Fruit fly (Drosophila melanogaster) whole organism, wandering third instar larva: Measurements from ENCODE around the gene CG17746.

Experiments
- Abd-B ChIP-seq: fragments of >200 bp; optimal IDR thresholded peaks from 2 replicates; lab custom pipeline; 2017; ENCODE audit warnings: missing biosample characterization, missing genetic modification characterization
- CG32264 ChIP-seq: fragments of 200-800 bp; sonication (Bioruptor generic); optimal IDR thresholded peaks from 2 replicates; lab custom pipeline; 2016; ENCODE audit warnings: missing biosample characterization, missing genetic modification characterization
- CG9705 ChIP-seq: fragments of 200-800 bp; sonication (Bioruptor generic); optimal IDR thresholded peaks from 2 replicates; lab custom pipeline; 2018; ENCODE audit warnings: missing biosample characterization, mild to moderate bottlenecking, missing genetic modification characterization
- CrebA ChIP-seq: fragments of 200-800 bp; sonication (Bioruptor generic); optimal IDR thresholded peaks from 2 replicates; lab custom pipeline; 2016; ENCODE audit warnings: missing biosample characterization, mild to moderate bottlenecking, missing genetic modification characterization, borderline replicate concordance
- Dfd ChIP-seq: fragments of >200 bp; optimal IDR thresholded peaks from 2 replicates; lab custom pipeline; 2017; ENCODE audit warnings: missing biosample characterization, missing genetic modification characterization
- Dif ChIP-seq: fragments of 200-275, 200-300 bp; sonication (Bioruptor generic); optimal IDR thresholded peaks from 2 replicates; lab custom pipeline; 2018; ENCODE audit warnings: missing biosample characterization, missing genetic modification characterization; ENCODE audit not compliant: partially characterized antibody
- GATAd ChIP-seq: sonication (Bioruptor generic); optimal IDR thresholded peaks from 2 replicates; lab custom pipeline; 2016; ENCODE audit warnings: missing biosample characterization, missing genetic modification characterization
- HLH106 ChIP-seq: fragments of 200-800 bp; optimal IDR thresholded peaks from 3 replicates; lab custom pipeline; 2019; ENCODE audit warnings: missing biosample characterization, mild to moderate bottlenecking, missing genetic modification characterization, moderate library complexity
- Hnf4 ChIP-seq: fragments of 200-800 bp; sonication (Bioruptor generic); optimal IDR thresholded peaks from 2 replicates; lab custom pipeline; 2016; ENCODE audit warnings: missing biosample characterization, mild to moderate bottlenecking, missing genetic modification characterization
- Hr78 ChIP-seq: fragments of >200 bp; optimal IDR thresholded peaks from 2 replicates; lab custom pipeline; 2017; ENCODE audit warnings: missing biosample characterization, missing genetic modification characterization
- Hr83 ChIP-seq: fragments of 200-300 bp; sonication (Bioruptor generic); optimal IDR thresholded peaks from 2 replicates; lab custom pipeline; 2016; ENCODE audit warnings: missing biosample characterization, mild to moderate bottlenecking, missing genetic modification characterization, moderate library complexity; ENCODE audit not compliant: poor library complexity, severe bottlenecking
- Jra ChIP-seq: sonication (Bioruptor generic); optimal IDR thresholded peaks from 2 replicates; lab custom pipeline; 2016; ENCODE audit warnings: missing biosample characterization, missing genetic modification characterization
- Mio ChIP-seq: sonication (Bioruptor generic); optimal IDR thresholded peaks from 2 replicates; lab custom pipeline; 2016; ENCODE audit warnings: missing biosample characterization, missing genetic modification characterization
- Myc ChIP-seq: fragments of >200 bp; optimal IDR thresholded peaks from 2 replicates; lab custom pipeline; 2017
- N ChIP-seq: fragments of >200 bp; optimal IDR thresholded peaks from 2 replicates; lab custom pipeline; 2018; ENCODE audit warnings: missing biosample characterization, missing external identifiers, missing genetic modification characterization
- OdsH ChIP-seq: fragments of 200-800 bp; sonication (Bioruptor generic); optimal IDR thresholded peaks from 2 replicates; lab custom pipeline; 2016; ENCODE audit warnings: missing biosample characterization, mild to moderate bottlenecking, missing genetic modification characterization
- Rel ChIP-seq, 2 experiments: fragments of 200-800 bp; sonication (Bioruptor generic) in 1 of 2; optimal IDR thresholded peaks; 2 replicates in 1 of 2; 3 replicates in 1 of 2; lab custom pipeline; 2016 to 2019; ENCODE audit warnings: mild to moderate bottlenecking in 2 of 2, missing biosample characterization in 2 of 2, missing genetic modification characterization in 2 of 2, moderate library complexity in 1 of 2
- Sp1 ChIP-seq: fragments of 200-800 bp; sonication (Bioruptor generic); optimal IDR thresholded peaks from 3 replicates; lab custom pipeline; 2019; ENCODE audit warnings: missing biosample characterization, mild to moderate bottlenecking, missing genetic modification characterization, moderate library complexity
- Vsx2 ChIP-seq: fragments of 200-300, 225-300 bp; sonication (Bioruptor generic); optimal IDR thresholded peaks from 2 replicates; lab custom pipeline; 2018; ENCODE audit warnings: missing biosample characterization, missing genetic modification characterization; ENCODE audit not compliant: partially characterized antibody
- br ChIP-seq: fragments of 200-800 bp; sonication (Bioruptor generic); optimal IDR thresholded peaks from 2 replicates; lab custom pipeline; 2016; ENCODE audit warnings: missing biosample characterization, missing genetic modification characterization
- brk ChIP-seq: fragments of 200-800 bp; sonication (Bioruptor generic); optimal IDR thresholded peaks from 2 replicates; lab custom pipeline; 2016; ENCODE audit warnings: missing biosample characterization, mild to moderate bottlenecking, missing genetic modification characterization
- dl ChIP-seq, 2 experiments: fragments of 175-275, 200-275 bp in 1 of 2; fragments of 200-275 bp in 1 of 2; sonication (Bioruptor generic); optimal IDR thresholded peaks; lab custom pipeline; 2018; ENCODE audit warnings: mild to moderate bottlenecking in 2 of 2, missing biosample characterization in 2 of 2, missing genetic modification characterization in 2 of 2, moderate library complexity in 2 of 2; ENCODE audit not compliant: partially characterized antibody in 2 of 2, insufficient read depth in 1 of 2
- dmrt93B ChIP-seq: fragments of 200-800 bp; sonication (Bioruptor generic); optimal IDR thresholded peaks from 2 replicates; lab custom pipeline; 2018; ENCODE audit warnings: missing biosample characterization, mild to moderate bottlenecking, missing genetic modification characterization
- dsf ChIP-seq: sonication (Bioruptor generic); optimal IDR thresholded peaks from 2 replicates; lab custom pipeline; 2016; ENCODE audit warnings: missing biosample characterization, missing genetic modification characterization, borderline replicate concordance
- ey ChIP-seq: fragments of 200-800 bp; sonication (Bioruptor generic); optimal IDR thresholded peaks from 2 replicates; lab custom pipeline; 2016; ENCODE audit warnings: missing biosample characterization, missing genetic modification characterization
- foxo ChIP-seq, 2 experiments: fragments of 200-800 bp; sonication (Bioruptor generic); optimal IDR thresholded peaks; 2 replicates in 1 of 2; 3 replicates in 1 of 2; lab custom pipeline; 2016 to 2017; ENCODE audit warnings: missing biosample characterization in 2 of 2, missing genetic modification characterization in 2 of 2
- fru ChIP-seq: fragments of 200-800 bp; sonication (Bioruptor generic); optimal IDR thresholded peaks from 3 replicates; lab custom pipeline; 2016; ENCODE audit warnings: missing biosample characterization, mild to moderate bottlenecking, missing genetic modification characterization
- h ChIP-seq: fragments of 200-800 bp; sonication (Bioruptor generic); optimal IDR thresholded peaks from 3 replicates; lab custom pipeline; 2016; ENCODE audit warnings: missing biosample characterization, mild to moderate bottlenecking, missing genetic modification characterization
- jim ChIP-seq: fragments of 175-275, 200-325 bp; sonication (Bioruptor generic); optimal IDR thresholded peaks from 2 replicates; lab custom pipeline; 2016; ENCODE audit warnings: missing biosample characterization, mild to moderate bottlenecking, missing genetic modification characterization
- lola ChIP-seq: fragments of >200 bp; optimal IDR thresholded peaks from 2 replicates; lab custom pipeline; 2017; ENCODE audit warnings: missing biosample characterization, missing genetic modification characterization
- pan ChIP-seq: fragments of >200 bp; optimal IDR thresholded peaks from 2 replicates; lab custom pipeline; 2017
- psq ChIP-seq: fragments of 200-800 bp; sonication (Bioruptor generic); optimal IDR thresholded peaks from 3 replicates; lab custom pipeline; 2017; ENCODE audit warnings: missing biosample characterization, mild to moderate bottlenecking, missing genetic modification characterization, moderate library complexity
- rgr ChIP-seq: fragments of 200-800 bp; sonication (Bioruptor generic); optimal IDR thresholded peaks from 3 replicates; lab custom pipeline; 2016; ENCODE audit warnings: missing biosample characterization, mild to moderate bottlenecking, missing genetic modification characterization
- sage ChIP-seq: fragments of 200-800 bp; sonication (Bioruptor generic); optimal IDR thresholded peaks from 2 replicates; lab custom pipeline; 2016; ENCODE audit warnings: missing biosample characterization, mild to moderate bottlenecking, missing genetic modification characterization
- sv ChIP-seq: fragments of 200-800 bp; sonication (Bioruptor generic); optimal IDR thresholded peaks from 3 replicates; lab custom pipeline; 2016; ENCODE audit warnings: missing biosample characterization, missing genetic modification characterization
- tai ChIP-seq: sonication (Bioruptor generic); optimal IDR thresholded peaks from 2 replicates; lab custom pipeline; 2016; ENCODE audit warnings: missing biosample characterization, missing genetic modification characterization
- usp ChIP-seq: fragments of >200 bp; optimal IDR thresholded peaks from 2 replicates; lab custom pipeline; 2017; ENCODE audit warnings: missing biosample characterization, missing genetic modification characterization
- woc ChIP-seq: sonication (Bioruptor generic); optimal IDR thresholded peaks from 2 replicates; lab custom pipeline; 2016; ENCODE audit warnings: missing biosample characterization, mild to moderate bottlenecking, missing genetic modification characterization

CG17746 gene

dm6 chr3L:3197464-3197863 is 41.9 kb downstream of the CG17746 start, which contains the start of gene CG14966:
CG14966 (minus strand) TSS chr3L:3197631.
- TF ChIP-seq Abd-B (GFP tag; lab: Kevin White, UChicago) (no peak), GATAd (GFP tag; lab: Kevin White, UChicago) (no peak), Hr83 (GFP tag; lab: Kevin White, UChicago) (peak; percentile 55), Hnf4 (GFP tag; lab: Kevin White, UChicago) (peak; percentile 79), Jra (GFP tag; lab: Kevin White, UChicago) (peak; percentile 50), dmrt93B (GFP tag; lab: Kevin White, UChicago) (no peak), h (GFP tag; lab: Kevin White, UChicago) (peak; percentile 55), psq (GFP tag; lab: Kevin White, UChicago) (no peak), Hr78 (no peak), OdsH (peak; percentile 44), pan (lab: Kevin White, UChicago) (no peak), Rel (GFP tag; optimal IDR thresholded peaks at IDR 0.05; lab: Kevin White, UChicago) (no peak), Rel (tag; optimal IDR thresholded peaks at IDR 0.05; lab: Kevin White, UChicago) (peak; percentile 55), woc (GFP tag; lab: Kevin White, UChicago) (peak; percentile 68), fru (GFP tag; lab: Kevin White, UChicago) (peak; percentile 43), HLH106 (tag; lab: Kevin White, UChicago) (peak; percentile 25), CG9705 (GFP tag; lab: Kevin White, UChicago) (peak; percentile 13), sage (GFP tag; lab: Kevin White, UChicago) (peak; percentile 25), br (GFP tag; lab: Kevin White, UChicago) (peak; percentile 45), sv (GFP tag; lab: Kevin White, UChicago) (peak; percentile 5), usp (no peak), Dif (GFP tag; lab: Kevin White, UChicago) (no peak), dl (GFP tag; optimal IDR thresholded peaks at IDR 0.05; lab: Kevin White, UChicago; ENCODE audit: insufficient read depth in 1 of 2, partially characterized antibody in 2 of 2) (no peak), ey (GFP tag; lab: Kevin White, UChicago) (no peak), Vsx2 (GFP tag; lab: Kevin White, UChicago) (no peak), lola (GFP tag; lab: Kevin White, UChicago) (no peak), tai (no peak), foxo (GFP tag; optimal IDR thresholded peaks at IDR 0.05; lab: Kevin White, UChicago) (peak in 1 of 2 experiments; percentile 59), Mio (GFP tag; lab: Kevin White, UChicago) (no peak), CrebA (GFP tag; lab: Kevin White, UChicago) (no peak), Sp1 (GFP tag; lab: Kevin White, UChicago) (peak; percentile 15), jim (GFP tag; lab: Kevin White, UChicago) (peak; percentile 14), CG32264 (GFP tag; lab: Kevin White, UChicago) (no peak), rgr (GFP tag; lab: Kevin White, UChicago) (peak; percentile 59), dsf (GFP tag; lab: Kevin White, UChicago) (no peak)

- peak; percentile 25 for TF ChIP-seq CG9705 (GFP tag; lab: Kevin White, UChicago)
- no peak for TF ChIP-seq Vsx2 (GFP tag; lab: Kevin White, UChicago)
- no peak for TF ChIP-seq Myc (lab: Kevin White, UChicago)
- peak; percentile 97 for TF ChIP-seq rgr (GFP tag; lab: Kevin White, UChicago)
- TF ChIP-seq Hnf4 (GFP tag; lab: Kevin White, UChicago): peak; percentile 90
- no peak for TF ChIP-seq tai
- TF ChIP-seq fru (GFP tag; lab: Kevin White, UChicago): peak; percentile 93
- no peak for TF ChIP-seq lola (GFP tag; lab: Kevin White, UChicago)
- no peak for TF ChIP-seq Abd-B (GFP tag; lab: Kevin White, UChicago)
- peak; percentile 67 for TF ChIP-seq sv (GFP tag; lab: Kevin White, UChicago)
- TF ChIP-seq OdsH: peak; percentile 97
- peak; percentile 54 for TF ChIP-seq dsf (GFP tag; lab: Kevin White, UChicago)
- TF ChIP-seq h (GFP tag; lab: Kevin White, UChicago): peak; percentile 97
- TF ChIP-seq Mio (GFP tag; lab: Kevin White, UChicago): no peak
- peak; percentile 95 for TF ChIP-seq sage (GFP tag; lab: Kevin White, UChicago)
- no peak for TF ChIP-seq Dif (GFP tag; lab: Kevin White, UChicago)
- TF ChIP-seq Sp1 (GFP tag; lab: Kevin White, UChicago): peak; percentile 95
- TF ChIP-seq Dfd (GFP tag; lab: Kevin White, UChicago): no peak
- TF ChIP-seq Rel (GFP tag; optimal IDR thresholded peaks at IDR 0.05; lab: Kevin White, UChicago): peak; percentile 95
- TF ChIP-seq Rel (tag; optimal IDR thresholded peaks at IDR 0.05; lab: Kevin White, UChicago): peak; percentile 81
- TF ChIP-seq Hr78: no peak
- no peak for TF ChIP-seq CrebA (GFP tag; lab: Kevin White, UChicago)
- no peak for TF ChIP-seq jim (GFP tag; lab: Kevin White, UChicago)
- peak; percentile 84 for TF ChIP-seq GATAd (GFP tag; lab: Kevin White, UChicago)
- TF ChIP-seq psq (GFP tag; lab: Kevin White, UChicago): peak; percentile 95
- no peak for TF ChIP-seq N (GFP tag; lab: Kevin White, UChicago)
- TF ChIP-seq pan (lab: Kevin White, UChicago): no peak
- no peak for TF ChIP-seq dl (GFP tag; optimal IDR thresholded peaks at IDR 0.05; lab: Kevin White, UChicago; ENCODE audit: insufficient read depth in 1 of 2, partially characterized antibody in 2 of 2)
- peak; percentile 92 for TF ChIP-seq br (GFP tag; lab: Kevin White, UChicago)
- peak; percentile 85 for TF ChIP-seq woc (GFP tag; lab: Kevin White, UChicago)
- peak; percentile 55 to 97 for TF ChIP-seq foxo (GFP tag; optimal IDR thresholded peaks at IDR 0.05; lab: Kevin White, UChicago)
- TF ChIP-seq HLH106 (tag; lab: Kevin White, UChicago): peak; percentile 94
- TF ChIP-seq brk: peak; percentile 93
- peak; percentile 87 for TF ChIP-seq CG32264 (GFP tag; lab: Kevin White, UChicago)
- TF ChIP-seq usp: no peak
- TF ChIP-seq Jra (GFP tag; lab: Kevin White, UChicago): peak; percentile 85
- TF ChIP-seq ey (GFP tag; lab: Kevin White, UChicago): peak; percentile 88
- peak; percentile 68 for TF ChIP-seq Hr83 (GFP tag; lab: Kevin White, UChicago)
- peak; percentile 84 for TF ChIP-seq dmrt93B (GFP tag; lab: Kevin White, UChicago)
- TF ChIP-seq, all 38 proteins: peak for 23
Observed at dm6 chr3L:3194059-3194458, 45.3 kb downstream of the CG17746 start.
